Worm (Caenorhabditis elegans): ENCODE data around the gene Y38E10A.24.

Y38E10A.24 gene

DNA sequence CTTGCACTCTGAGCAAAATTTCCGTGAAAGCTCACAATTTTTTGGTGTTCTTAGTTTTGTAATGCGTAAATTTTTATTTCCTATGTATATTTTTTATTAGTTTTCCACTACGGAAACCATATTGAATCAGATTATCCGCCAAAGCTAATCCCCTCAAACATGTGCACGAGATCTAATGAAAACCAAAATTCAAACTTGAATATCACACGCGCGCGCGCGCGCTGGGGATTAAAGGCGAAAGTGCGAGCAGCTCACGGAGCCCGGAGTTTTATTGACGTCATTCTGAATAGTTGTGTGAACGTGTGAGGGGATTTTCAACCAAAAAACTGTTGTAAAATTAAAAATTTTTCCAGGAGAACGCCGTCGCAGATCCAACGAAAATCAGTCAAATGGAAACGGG is 10.0 kb upstream of the Y38E10A.24 start (continued):
- no peak for TF ChIP-seq nhr-84 (tag; optimal IDR thresholded peaks at IDR 0.05)
- TF ChIP-seq nhr-47 (tag; optimal IDR thresholded peaks at IDR 0.05) = peak; percentile 44
- no peak for TF ChIP-seq mep-1 (tag; optimal IDR thresholded peaks at IDR 0.05)
- no peak for TF ChIP-seq ztf-11 (tag; optimal IDR thresholded peaks at IDR 0.05)
- TF ChIP-seq efl-1 (optimal IDR thresholded peaks at IDR 0.05) = no peak
- TF ChIP-seq efl-1 (GFP tag; optimal IDR thresholded peaks at IDR 0.05 in 1 of 2) = no peak
- peak; percentile 21 for TF ChIP-seq egl-13 (tag; optimal IDR thresholded peaks at IDR 0.05)
- TF ChIP-seq nhr-77 (tag; optimal IDR thresholded peaks at IDR 0.05) = no peak

DNA sequence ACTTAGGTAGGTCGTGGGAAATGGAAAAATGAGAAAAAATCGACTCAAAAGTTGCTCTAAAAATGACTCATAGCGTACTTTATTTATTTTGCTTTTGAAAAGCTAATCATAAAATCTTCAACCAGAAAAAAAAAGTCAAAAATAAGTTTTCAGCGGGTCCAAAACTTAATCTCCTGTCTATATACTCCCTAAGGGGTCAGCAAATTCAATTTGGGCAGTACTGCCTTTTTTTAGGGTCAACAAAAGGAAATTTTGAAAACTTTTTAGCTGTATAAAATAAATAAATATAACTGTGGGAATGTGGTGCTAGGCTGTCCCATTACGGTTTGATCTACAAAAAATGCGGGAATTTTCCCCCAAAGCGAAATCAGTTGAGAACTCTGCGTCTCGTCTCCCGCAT is 9.5 kb upstream of the Y38E10A.24 start:
- no peak for TF ChIP-seq sox-4 (tag; optimal IDR thresholded peaks at IDR 0.05)
- TF ChIP-seq efl-3 (GFP tag; optimal IDR thresholded peaks at IDR 0.05) = no peak
- TF ChIP-seq lin-14 (GFP tag; optimal IDR thresholded peaks at IDR 0.05) = peak; percentile 1
- TF ChIP-seq tbx-2 (tag; optimal IDR thresholded peaks at IDR 0.05) = no peak
- no peak for TF ChIP-seq dpl-1 (GFP tag; optimal IDR thresholded peaks at IDR 0.05)
- no peak for TF ChIP-seq nhr-77 (tag; optimal IDR thresholded peaks at IDR 0.05)
- no peak for TF ChIP-seq ceh-63 (GFP tag; optimal IDR thresholded peaks at IDR 0.05)
- TF ChIP-seq aly-2 (tag; optimal IDR thresholded peaks at IDR 0.05) = no peak
- TF ChIP-seq dsc-1 (tag; optimal IDR thresholded peaks at IDR 0.05) = no peak
- TF ChIP-seq alr-1 (tag; optimal IDR thresholded peaks at IDR 0.05; ENCODE audit: borderline replicate concordance) = no peak
- TF ChIP-seq ztf-4 (tag; optimal IDR thresholded peaks at IDR 0.05) = no peak
- no peak for TF ChIP-seq ces-1 (GFP tag; optimal IDR thresholded peaks at IDR 0.05)
- peak; percentile 69 for TF ChIP-seq fkh-10 (GFP tag; optimal IDR thresholded peaks at IDR 0.05)

DNA sequence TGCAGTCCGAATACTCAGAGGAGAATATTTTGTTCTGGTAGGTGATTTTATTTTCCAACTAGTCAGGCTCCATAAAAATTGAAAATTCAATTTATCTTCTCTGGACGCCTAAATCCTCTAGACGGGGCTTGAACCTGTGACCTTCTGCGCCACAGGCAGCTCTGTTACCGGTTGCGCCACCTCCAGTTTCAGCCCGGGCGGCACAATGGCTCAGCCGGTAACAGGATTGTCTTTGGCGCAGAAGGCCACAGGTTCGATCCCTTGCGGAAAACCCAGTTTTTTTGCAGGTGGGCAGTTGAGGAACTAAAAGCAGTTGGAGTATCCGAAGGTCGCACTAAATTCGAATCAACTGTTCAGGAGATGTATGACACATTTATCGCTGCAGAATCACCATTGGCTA is 9.0 kb upstream of the Y38E10A.24 start:
- TF ChIP-seq lin-35 (GFP tag; optimal IDR thresholded peaks at IDR 0.05) = no peak
- TF ChIP-seq nhr-47 (tag; optimal IDR thresholded peaks at IDR 0.05) = no peak
- TF ChIP-seq mep-1 (tag; optimal IDR thresholded peaks at IDR 0.05) = no peak
- TF ChIP-seq lir-3 (tag; optimal IDR thresholded peaks at IDR 0.05; ENCODE audit: poor library complexity) = no peak
- TF ChIP-seq C04F5.9 (tag; optimal IDR thresholded peaks at IDR 0.05) = no peak
- TF ChIP-seq efl-1 (optimal IDR thresholded peaks at IDR 0.05) = no peak
- no peak for TF ChIP-seq efl-1 (GFP tag; optimal IDR thresholded peaks at IDR 0.05 in 1 of 2)
- no peak for TF ChIP-seq lin-13 (GFP tag; optimal IDR thresholded peaks at IDR 0.05)
- TF ChIP-seq unc-62 (GFP tag; optimal IDR thresholded peaks at IDR 0.05) = no peak
- no peak for TF ChIP-seq nhr-84 (tag; optimal IDR thresholded peaks at IDR 0.05)
- no peak for TF ChIP-seq ama-1 (optimal IDR thresholded peaks at IDR 0.05)
- no peak for TF ChIP-seq grh-1 (GFP tag; IDR thresholded peaks at IDR 0.05)
- no peak for TF ChIP-seq hlh-4 (tag; optimal IDR thresholded peaks at IDR 0.05)
- no peak for TF ChIP-seq nhr-20 (tag; optimal IDR thresholded peaks at IDR 0.05)
- no peak for TF ChIP-seq snu-23 (GFP tag; optimal IDR thresholded peaks at IDR 0.05)
- TF ChIP-seq elt-3 (tag; optimal IDR thresholded peaks at IDR 0.05) = no peak
- no peak for TF ChIP-seq hlh-17 (GFP tag; optimal IDR thresholded peaks at IDR 0.05; ENCODE audit: borderline replicate concordance)
- TF ChIP-seq mab-9 (GFP tag; IDR thresholded peaks at IDR 0.05) = no peak
- no peak for TF ChIP-seq sup-37 (GFP tag; optimal IDR thresholded peaks at IDR 0.05)
- no peak for TF ChIP-seq lin-39 (tag; optimal IDR thresholded peaks at IDR 0.05)

DNA sequence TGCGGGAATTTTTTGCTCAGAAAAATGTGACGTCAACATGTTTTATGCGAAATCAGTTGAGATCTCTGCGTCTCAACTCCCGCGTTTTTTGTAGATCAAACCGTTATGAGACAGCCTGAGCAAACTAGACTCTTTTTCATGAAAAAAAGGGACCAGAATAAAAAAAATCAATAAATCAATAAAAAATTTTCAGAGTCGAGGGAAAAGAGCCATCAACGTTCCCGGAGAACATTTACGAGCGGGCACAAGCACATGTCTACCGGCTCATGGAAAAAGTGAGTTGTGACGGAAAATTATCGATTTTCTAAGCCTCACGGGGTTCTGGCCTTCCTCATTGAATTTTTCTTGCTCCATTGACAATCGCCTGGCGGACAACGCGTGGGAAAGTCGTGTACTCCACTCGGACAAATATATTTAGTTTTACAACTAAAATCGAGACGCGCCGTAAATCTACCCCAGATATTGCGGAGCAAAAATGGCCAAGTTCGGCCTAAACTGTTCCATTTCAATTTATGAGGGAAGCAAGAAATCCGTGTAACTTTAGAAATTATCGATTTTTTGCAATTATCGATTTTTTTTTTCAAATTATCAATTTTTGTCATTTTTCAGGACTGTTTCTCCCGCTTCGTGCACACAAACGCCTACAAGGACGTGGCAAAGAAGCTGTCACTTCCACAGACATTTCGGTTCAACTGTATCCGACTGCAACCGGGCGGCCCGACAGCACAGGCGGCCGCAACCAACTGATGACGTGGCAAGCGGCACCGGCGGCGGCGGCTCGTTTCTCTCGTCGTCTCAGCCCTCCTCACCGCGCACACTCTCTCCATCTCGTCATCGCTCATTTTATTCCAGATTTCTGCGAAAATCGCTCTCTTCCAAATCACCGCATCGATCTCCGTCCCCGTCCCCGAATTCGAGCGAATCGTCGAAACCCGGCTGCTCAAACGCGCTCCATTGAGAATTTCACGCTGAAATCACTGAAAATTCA is 7.7 kb upstream of the Y38E10A.24 start:
- TF ChIP-seq nhr-237 (tag; optimal IDR thresholded peaks at IDR 0.05) (no peak), mab-9 (GFP tag; IDR thresholded peaks at IDR 0.05) (peak; percentile 40; the same call in 1 of the 2 replicates), efl-1 (optimal IDR thresholded peaks at IDR 0.05) (no peak), efl-1 (GFP tag; optimal IDR thresholded peaks at IDR 0.05 in 1 of 2) (peak in 1 of 2 experiments; percentile 28), unc-130 (tag; optimal IDR thresholded peaks at IDR 0.05) (no peak), skn-1 (tag; optimal IDR thresholded peaks at IDR 0.05) (no peak), nhr-20 (tag; optimal IDR thresholded peaks at IDR 0.05) (no peak)
